Worm (Caenorhabditis elegans): ENCODE data around the gene tcl-2.

ce11 chrIV:158662-159061 lies 20.2 kb upstream of the tcl-2 start, which contains the start of gene Y38C1AA.7:
- TF ChIP-seq unc-39 (tag; optimal IDR thresholded peaks at IDR 0.05): no peak
- TF ChIP-seq pha-4 (tag; optimal IDR thresholded peaks at IDR 0.05): no peak

Measured in whole organism, mixed stage, embryonic.